Worm (Caenorhabditis elegans) whole organism, L3 larva: ENCODE results near the gene rnp-5.

Experiments
- nhr-28 ChIP-seq: fragments of 150-350 bp; optimal IDR thresholded peaks from 2 replicates; lab custom pipeline; 2014; ENCODE audit warnings: missing biosample characterization, missing genetic modification characterization
- pqm-1 ChIP-seq: fragments of 150-350 bp; optimal IDR thresholded peaks from 2 replicates; lab custom pipeline; 2017; ENCODE audit warnings: missing biosample characterization, missing genetic modification characterization, inconsistent platforms

- TF ChIP-seq pqm-1 (no peak), nhr-28 (tag; lab: Kevin White, UChicago) (no peak)
These were observed 19.3 kb downstream of the rnp-5 start for ce11 chrIII:834443-834815.
